Fruit fly (Drosophila melanogaster): ENCODE results near the gene ClpP.

ClpP gene

DNA sequence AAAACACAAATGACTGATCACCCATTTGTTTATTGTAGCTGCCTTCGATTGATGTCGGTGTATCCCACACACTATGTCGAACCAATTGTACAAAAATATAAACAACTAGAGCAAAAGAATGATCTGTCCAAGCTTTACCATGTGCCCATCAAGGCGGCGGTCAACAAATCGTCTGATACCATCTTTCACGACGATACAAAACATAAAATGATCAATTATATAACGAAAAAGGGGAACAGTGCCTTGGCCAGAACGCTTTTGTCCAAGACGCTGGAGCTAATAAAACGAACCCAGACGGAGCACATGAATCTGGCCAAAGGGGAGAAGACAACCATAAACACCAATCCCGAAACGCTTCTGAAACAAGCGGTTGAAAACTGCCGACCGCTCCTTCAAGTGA, 30.2 kb downstream of the ClpP start:
- TF ChIP-seq CG8301 (tag; optimal IDR thresholded peaks at IDR 0.05): no peak
- no peak for TF ChIP-seq CG4496 (GFP tag; IDR thresholded peaks at IDR 0.05)
- TF ChIP-seq CG13204 (GFP tag; optimal IDR thresholded peaks at IDR 0.05): no peak
- TF ChIP-seq Pif1A (GFP tag; optimal IDR thresholded peaks at IDR 0.05): no peak
- no peak for TF ChIP-seq D1 (tag; optimal IDR thresholded peaks at IDR 0.05)

dm6 chr2L:10387869-10388726, 31.5 kb downstream of the ClpP start, which contains the start of gene da:
Gene da (plus strand): TSS chr2L:10388105.
- TF ChIP-seq CG10348 (GFP tag; IDR thresholded peaks at IDR 0.05) (no peak), rn (GFP tag; IDR thresholded peaks at IDR 0.05) (no peak), CG12605 (GFP tag; IDR thresholded peaks at IDR 0.05) (peak; percentile 28), CG4496 (GFP tag; IDR thresholded peaks at IDR 0.05) (peak; percentile 65; the same call in 2 of the 3 replicates), Pif1B (GFP tag; optimal IDR thresholded peaks at IDR 0.05) (no peak), CG32121 (GFP tag; IDR thresholded peaks at IDR 0.05) (peak; percentile 61; the same call in 1 of the 2 replicates), fd96Ca (GFP tag; IDR thresholded peaks at IDR 0.05) (no peak), CG17806 (tag; optimal IDR thresholded peaks at IDR 0.05) (peak; percentile 31), CG34367 (tag; optimal IDR thresholded peaks at IDR 0.05) (peak; percentile 17), Pif1A (GFP tag; optimal IDR thresholded peaks at IDR 0.05) (peak; percentile 45), CG15710 (tag; optimal IDR thresholded peaks at IDR 0.05) (peak; percentile 39), EcR (GFP tag; optimal IDR thresholded peaks at IDR 0.05) (no peak), CG8159 (tag; optimal IDR thresholded peaks at IDR 0.05) (peak; percentile 31), gl (tag; optimal IDR thresholded peaks at IDR 0.05) (no peak), Ets98B (GFP tag; IDR thresholded peaks at IDR 0.05) (peak; percentile 67), D1 (tag; optimal IDR thresholded peaks at IDR 0.05) (peak; percentile 72), CG13204 (GFP tag; optimal IDR thresholded peaks at IDR 0.05) (no peak), CG8301 (tag; optimal IDR thresholded peaks at IDR 0.05) (peak; percentile 16), Snoo (tag; optimal IDR thresholded peaks at IDR 0.05) (peak; percentile 41), CG9948 (tag; optimal IDR thresholded peaks at IDR 0.05) (peak; percentile 32)

- TF ChIP-seq CG32121 (GFP tag; IDR thresholded peaks at IDR 0.05) (no peak), CG12605 (GFP tag; IDR thresholded peaks at IDR 0.05) (no peak), CG8301 (tag; optimal IDR thresholded peaks at IDR 0.05) (no peak), Snoo (tag; optimal IDR thresholded peaks at IDR 0.05) (no peak), CG34367 (tag; optimal IDR thresholded peaks at IDR 0.05) (no peak), CG4496 (GFP tag; IDR thresholded peaks at IDR 0.05) (no peak)
Measured at dm6 chr2L:10393467-10393866, 36.9 kb downstream of the ClpP start.

DNA sequence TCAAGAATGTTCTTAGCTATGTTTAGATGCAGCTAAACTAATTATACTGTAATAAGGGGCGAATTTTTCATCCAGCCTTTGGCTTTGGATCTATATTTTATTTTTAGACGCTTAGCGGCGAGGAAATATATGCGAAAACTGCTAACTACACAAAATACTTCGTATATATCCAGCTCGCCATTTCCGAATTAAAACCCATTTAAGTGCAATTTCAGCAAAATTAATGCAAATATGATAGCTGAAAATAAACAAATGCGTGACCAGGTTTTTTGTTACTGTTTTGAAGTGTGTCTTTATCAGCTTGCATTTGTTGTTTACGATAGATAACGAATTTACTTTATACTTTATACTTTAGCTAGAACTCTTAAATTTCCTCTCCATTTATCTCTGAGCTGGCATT, 38.4 kb downstream of the ClpP start:
- TF ChIP-seq CG14655 (GFP tag; optimal IDR thresholded peaks at IDR 0.05): no peak
- TF ChIP-seq CG34367 (tag; optimal IDR thresholded peaks at IDR 0.05): no peak
- TF ChIP-seq Pif1B (GFP tag; optimal IDR thresholded peaks at IDR 0.05): no peak
- no peak for TF ChIP-seq CG17806 (tag; optimal IDR thresholded peaks at IDR 0.05)
- no peak for TF ChIP-seq CG9948 (tag; optimal IDR thresholded peaks at IDR 0.05)
- no peak for TF ChIP-seq CG13204 (GFP tag; optimal IDR thresholded peaks at IDR 0.05)
- TF ChIP-seq CG10348 (GFP tag; IDR thresholded peaks at IDR 0.05): no peak

DNA sequence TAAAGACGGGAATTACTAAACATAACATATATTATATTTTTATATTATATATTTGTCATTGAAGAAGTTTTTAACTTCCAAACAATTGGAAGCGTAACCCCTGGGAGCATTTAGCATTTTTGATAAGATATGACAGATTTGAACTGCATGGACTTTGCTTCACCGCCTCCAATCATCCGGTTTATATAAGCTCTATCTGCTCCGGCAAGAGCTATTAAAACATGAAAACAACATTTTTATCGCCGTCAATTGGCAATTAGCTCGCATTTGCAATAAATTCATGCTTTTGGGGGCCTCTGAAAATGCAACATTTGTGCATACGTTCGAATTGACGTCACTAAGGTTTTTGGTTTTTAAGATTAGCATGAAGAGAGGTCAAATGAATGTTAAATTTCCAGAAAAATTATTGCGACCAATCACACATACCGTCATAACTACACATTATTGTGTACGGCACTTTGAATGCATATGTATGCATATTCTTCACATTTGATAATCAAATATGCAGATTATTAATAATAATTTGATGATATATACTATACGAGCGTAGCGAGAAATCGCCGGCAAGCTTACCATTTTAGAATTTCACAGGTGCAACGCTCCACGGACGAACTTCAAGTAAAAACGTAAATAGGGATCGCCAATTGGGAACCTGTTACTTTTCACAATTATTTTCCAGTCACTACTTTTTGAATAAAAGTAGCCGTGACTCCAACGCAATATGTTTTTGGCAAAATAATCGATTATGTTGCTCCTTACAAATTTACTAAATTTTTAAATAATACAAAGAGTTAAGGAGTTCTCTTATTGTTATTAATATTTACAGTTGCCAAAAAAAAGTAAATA, 39.3 kb downstream of the ClpP start, which contains the start of gene Mdh1:
Gene Mdh1 (minus strand): TSS at position 691 of the 846 bp plus-strand sequence.
- TF ChIP-seq Pif1A (GFP tag; optimal IDR thresholded peaks at IDR 0.05): no peak
- peak; percentile 20 for TF ChIP-seq EcR (GFP tag; optimal IDR thresholded peaks at IDR 0.05)

DNA sequence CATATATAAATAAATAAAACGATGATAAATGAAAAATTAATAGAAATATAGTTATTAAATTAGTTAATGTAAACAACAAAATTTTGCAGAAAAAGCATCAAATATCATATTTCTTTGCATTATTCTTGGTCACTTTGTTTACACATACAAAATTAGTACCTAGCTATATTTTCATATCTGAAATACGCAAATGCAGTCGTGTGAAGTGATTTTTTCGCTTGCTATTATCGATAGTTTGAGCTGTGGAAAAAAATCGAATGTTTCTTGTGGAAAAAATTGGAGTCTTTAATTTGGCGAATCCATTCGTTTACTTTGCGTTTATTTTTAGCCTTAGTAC, 39.9 kb downstream of the ClpP start, which contains the start of gene Cnot4:
Gene Cnot4 (plus strand): TSS at position 229 of the 337 bp plus-strand sequence.
- TF ChIP-seq CG34367 (tag; optimal IDR thresholded peaks at IDR 0.05) (no peak), CG10348 (GFP tag; IDR thresholded peaks at IDR 0.05) (no peak), gl (tag; optimal IDR thresholded peaks at IDR 0.05) (no peak), CG12605 (GFP tag; IDR thresholded peaks at IDR 0.05) (no peak), CG32121 (GFP tag; IDR thresholded peaks at IDR 0.05) (no peak), CG13204 (GFP tag; optimal IDR thresholded peaks at IDR 0.05) (no peak), CG17806 (tag; optimal IDR thresholded peaks at IDR 0.05) (no peak), CG8301 (tag; optimal IDR thresholded peaks at IDR 0.05) (no peak), CG4496 (GFP tag; IDR thresholded peaks at IDR 0.05) (no peak), Pif1A (GFP tag; optimal IDR thresholded peaks at IDR 0.05) (no peak), rn (GFP tag; IDR thresholded peaks at IDR 0.05) (no peak), fd96Ca (GFP tag; IDR thresholded peaks at IDR 0.05) (no peak), EcR (GFP tag; optimal IDR thresholded peaks at IDR 0.05) (no peak), Pif1B (GFP tag; optimal IDR thresholded peaks at IDR 0.05) (no peak), D1 (tag; optimal IDR thresholded peaks at IDR 0.05) (no peak), CG14655 (GFP tag; optimal IDR thresholded peaks at IDR 0.05) (no peak), Snoo (tag; optimal IDR thresholded peaks at IDR 0.05) (no peak)
